Worm (Caenorhabditis elegans): ENCODE results near the gene srh-20.

The srh-20 gene

DNA sequence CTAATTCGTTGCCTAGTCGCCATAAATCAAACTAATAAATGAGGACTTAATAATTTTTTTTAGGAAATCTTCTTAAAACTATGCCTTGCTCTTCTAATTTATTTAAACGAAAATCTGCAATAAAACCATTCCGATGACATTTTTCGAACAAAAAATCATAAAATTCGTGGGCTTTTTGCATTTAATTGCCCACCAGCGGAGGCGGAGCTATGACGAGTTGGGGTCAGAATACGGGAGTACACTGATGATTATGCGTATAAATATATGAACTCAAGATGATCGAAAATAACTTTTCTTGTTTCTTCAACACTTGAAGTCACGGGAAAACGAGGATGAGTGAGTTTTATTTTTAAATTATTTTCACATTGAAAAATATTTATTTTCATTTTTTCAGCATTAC, 9.7 kb downstream of the srh-20 start, which contains the start of gene catp-2:
Gene catp-2, plus strand, starts transcription at position 301 of the 400 bp plus-strand sequence.
- TF ChIP-seq nhr-28 (tag; optimal IDR thresholded peaks at IDR 0.05) (no peak), ces-1 (GFP tag; optimal IDR thresholded peaks at IDR 0.05) (no peak), mab-5 (tag; optimal IDR thresholded peaks at IDR 0.05) (no peak), cnd-1 (tag; optimal IDR thresholded peaks at IDR 0.05) (no peak), mep-1 (tag; optimal IDR thresholded peaks at IDR 0.05) (no peak), sem-2 (GFP tag; optimal IDR thresholded peaks at IDR 0.05) (no peak), lin-32 (GFP tag; optimal IDR thresholded peaks at IDR 0.05) (no peak), ham-2 (GFP tag; optimal IDR thresholded peaks at IDR 0.05) (no peak), ceh-39 (tag; optimal IDR thresholded peaks at IDR 0.05) (no peak), tbx-8 (GFP tag; optimal IDR thresholded peaks at IDR 0.05) (no peak), lin-13 (tag; optimal IDR thresholded peaks at IDR 0.05) (no peak), flh-1 (GFP tag; optimal IDR thresholded peaks at IDR 0.05) (no peak), bed-3 (GFP tag; optimal IDR thresholded peaks at IDR 0.05) (no peak), sptf-1 (tag; optimal IDR thresholded peaks at IDR 0.05) (no peak), unc-120 (tag; optimal IDR thresholded peaks at IDR 0.05; ENCODE audit: poor library complexity, severe bottlenecking) (no peak), pha-4 (tag; optimal IDR thresholded peaks at IDR 0.05) (no peak), M03D4.4 (tag; optimal IDR thresholded peaks at IDR 0.05) (no peak), hlh-1 (tag; optimal IDR thresholded peaks at IDR 0.05) (no peak)

DNA sequence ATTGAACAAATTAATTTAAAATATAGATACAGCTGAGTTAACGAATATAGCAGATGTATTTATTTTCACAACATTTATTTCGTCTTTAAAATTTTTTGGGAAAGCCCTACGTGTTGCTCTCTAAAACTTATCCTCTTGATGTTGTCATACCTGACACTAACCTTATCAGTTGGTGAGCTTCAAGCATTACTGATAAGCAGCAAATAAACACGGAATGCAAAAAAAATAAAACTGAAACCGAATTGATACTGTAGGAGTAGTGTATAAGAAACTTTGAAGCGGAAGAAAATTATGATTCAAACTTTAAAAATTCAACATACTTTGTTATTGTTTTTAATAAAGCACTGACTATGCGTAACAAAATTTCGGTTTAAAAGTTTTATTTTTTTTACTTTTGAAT, 10.4 kb downstream of the srh-20 start:
- TF ChIP-seq ces-1 (GFP tag; optimal IDR thresholded peaks at IDR 0.05) (no peak), ceh-83 (GFP tag; optimal IDR thresholded peaks at IDR 0.05) (no peak), mep-1 (tag; optimal IDR thresholded peaks at IDR 0.05) (no peak), mls-2 (tag; optimal IDR thresholded peaks at IDR 0.05) (no peak), nhr-12 (tag; optimal IDR thresholded peaks at IDR 0.05) (no peak), cnd-1 (tag; optimal IDR thresholded peaks at IDR 0.05) (no peak), elt-1 (tag; optimal IDR thresholded peaks at IDR 0.05; ENCODE audit: borderline replicate concordance, insufficient read depth) (no peak), nhr-76 (tag; optimal IDR thresholded peaks at IDR 0.05) (no peak), ztf-11 (tag; optimal IDR thresholded peaks at IDR 0.05) (no peak), blmp-1 (tag; optimal IDR thresholded peaks at IDR 0.05) (no peak)

ce11 chrV:4937337-4937736, 12.6 kb downstream of the srh-20 start:
- TF ChIP-seq mls-2 (tag; optimal IDR thresholded peaks at IDR 0.05) (no peak), nhr-237 (tag; optimal IDR thresholded peaks at IDR 0.05) (no peak), ces-1 (GFP tag; optimal IDR thresholded peaks at IDR 0.05) (no peak), unc-39 (tag; optimal IDR thresholded peaks at IDR 0.05) (no peak), elt-3 (tag; optimal IDR thresholded peaks at IDR 0.05) (no peak), ceh-83 (GFP tag; optimal IDR thresholded peaks at IDR 0.05) (no peak), M03D4.4 (tag; optimal IDR thresholded peaks at IDR 0.05) (no peak), nhr-2 (tag; optimal IDR thresholded peaks at IDR 0.05) (no peak), unc-62 (GFP tag; optimal IDR thresholded peaks at IDR 0.05) (no peak), ceh-43 (GFP tag; optimal IDR thresholded peaks at IDR 0.05) (no peak), tbx-8 (GFP tag; optimal IDR thresholded peaks at IDR 0.05) (no peak), lin-32 (GFP tag; optimal IDR thresholded peaks at IDR 0.05) (no peak), hlh-1 (tag; optimal IDR thresholded peaks at IDR 0.05) (no peak), sem-2 (GFP tag; optimal IDR thresholded peaks at IDR 0.05) (no peak), ztf-11 (tag; optimal IDR thresholded peaks at IDR 0.05) (no peak), ceh-39 (tag; optimal IDR thresholded peaks at IDR 0.05) (no peak)

DNA sequence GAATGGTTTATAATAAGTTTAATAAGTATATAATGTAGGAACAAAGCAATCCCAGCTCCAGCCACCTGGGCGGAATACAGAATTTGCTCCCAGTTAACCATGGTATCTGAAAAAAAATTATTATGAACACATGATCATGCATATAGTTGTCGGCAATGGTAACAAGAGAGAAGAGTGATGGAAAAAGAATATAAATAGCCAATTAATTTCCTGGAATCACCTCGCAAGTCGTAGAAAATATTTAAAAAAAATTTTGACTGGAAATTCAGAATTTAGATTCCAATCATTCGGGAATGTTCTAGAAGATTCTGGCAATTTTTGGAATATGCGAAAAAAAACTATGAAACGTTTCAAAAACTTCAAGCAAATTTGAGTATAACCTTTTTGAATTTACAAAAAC, 19.5 kb downstream of the srh-20 start, which contains the start of gene str-211:
Gene str-211, minus strand, starts transcription at position 101 of the 400 bp plus-strand sequence.
- TF ChIP-seq snpc-4 (tag; optimal IDR thresholded peaks at IDR 0.05) (no peak), mab-5 (tag; optimal IDR thresholded peaks at IDR 0.05) (no peak), elt-3 (tag; optimal IDR thresholded peaks at IDR 0.05) (no peak), sem-2 (GFP tag; optimal IDR thresholded peaks at IDR 0.05) (no peak), cnd-1 (tag; optimal IDR thresholded peaks at IDR 0.05) (no peak), nhr-12 (tag; optimal IDR thresholded peaks at IDR 0.05) (no peak), unc-62 (GFP tag; optimal IDR thresholded peaks at IDR 0.05) (no peak), lin-32 (GFP tag; optimal IDR thresholded peaks at IDR 0.05) (no peak), ceh-43 (GFP tag; optimal IDR thresholded peaks at IDR 0.05) (no peak), zip-8 (tag; optimal IDR thresholded peaks at IDR 0.05) (no peak), nhr-237 (tag; optimal IDR thresholded peaks at IDR 0.05) (no peak), hlh-1 (tag; optimal IDR thresholded peaks at IDR 0.05) (no peak)

Measured in whole organism, mixed stage, embryonic.